Fruit fly (Drosophila melanogaster) whole organism, pupa: ENCODE data around the gene CG4911.

Experiments
- CG12605 ChIP-seq: fragments of 200-800 bp; sonication (Bioruptor generic); IDR thresholded peaks from 2 replicates; pipeline ENCODE4 v1.3.6; 2022; ENCODE audit warnings: missing biosample characterization, missing genetic modification characterization
- CG13204 ChIP-seq: fragments of 200-800 bp; sonication (Bioruptor generic); optimal IDR thresholded peaks from 2 replicates; lab custom pipeline; 2018; ENCODE audit warnings: missing biosample characterization, mild to moderate bottlenecking, missing genetic modification characterization, moderate library complexity
- CG34367 ChIP-seq: fragments of 200-800 bp; sonication (Bioruptor generic); optimal IDR thresholded peaks from 2 replicates; lab custom pipeline; 2018; ENCODE audit warnings: missing biosample characterization, mild to moderate bottlenecking, missing genetic modification characterization
- EcR ChIP-seq: fragments of 200-800 bp; sonication (Bioruptor generic); optimal IDR thresholded peaks from 3 replicates; lab custom pipeline; 2019; ENCODE audit warnings: missing biosample characterization, missing genetic modification characterization, mild to moderate bottlenecking, moderate library complexity, missing genetic modification reagents

- TF ChIP-seq CG12605 (GFP tag; lab: Robert Waterston, UW) (no peak), CG13204 (GFP tag; lab: Kevin White, UChicago) (no peak), CG34367 (tag; lab: Kevin White, UChicago) (no peak), EcR (GFP tag; lab: Kevin White, UChicago) (no peak)
Observed at dm6 chr3L:9054239-9054638, 18.3 kb downstream of the CG4911 start.
